In the genomic region with DNA sequence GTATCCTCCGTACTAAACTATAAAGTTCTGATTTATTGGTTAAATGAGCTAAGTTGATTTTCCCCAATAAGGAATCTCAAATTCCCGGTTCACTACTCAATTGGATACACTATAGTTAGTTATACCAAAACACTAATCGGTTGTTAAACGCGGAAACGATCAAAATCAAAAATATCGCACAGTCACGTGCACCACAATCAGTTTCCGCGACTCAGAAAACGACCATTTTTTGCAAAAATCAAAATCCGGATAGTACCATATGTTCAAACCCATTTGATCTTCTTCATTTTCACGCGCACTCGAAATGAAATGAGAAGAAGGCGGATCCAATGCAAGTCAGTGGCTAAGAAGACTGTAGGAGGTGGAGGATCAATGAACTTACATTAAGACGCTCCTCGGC, we compare ENCODE assay signal across 5 worm cellular contexts.
A peak's percentile ranks its signal among the peaks of the same experiment; 100 is the strongest.
TF ChIP-seq lines count a peak whose summit lies in the region.

No protein-coding gene starts in this region.

TF ChIP-seq in whole organism, L1 larva, 84 proteins besides CTCF, POLR2A, EP300 and RAD21:
- peak; percentile 88 for TF ChIP-seq nhr-20 (tag; optimal IDR thresholded peaks at IDR 0.05; lab: Kevin White, UChicago)
- peak in 1 of 2 experiments; percentile 32 for TF ChIP-seq lin-35 (GFP tag; optimal IDR thresholded peaks at IDR 0.05; lab: Kevin White, UChicago)
- no peak for TF ChIP-seq ztf-11 (tag; optimal IDR thresholded peaks at IDR 0.05; lab: Kevin White, UChicago)
- TF ChIP-seq ceh-82 (tag; optimal IDR thresholded peaks at IDR 0.05; lab: Kevin White, UChicago): no peak
- no peak for TF ChIP-seq egl-27 (tag; optimal IDR thresholded peaks at IDR 0.05; lab: Kevin White, UChicago)
- no peak for TF ChIP-seq mab-9 (GFP tag; IDR thresholded peaks at IDR 0.05; lab: Robert Waterston, UW)
- peak in 1 of 2 experiments; percentile 48 for TF ChIP-seq mdl-1 (tag; optimal IDR thresholded peaks at IDR 0.05; lab: Kevin White, UChicago)
- TF ChIP-seq egl-13 (tag; optimal IDR thresholded peaks at IDR 0.05; lab: Kevin White, UChicago): no peak
- no peak for TF ChIP-seq nhr-84 (tag; optimal IDR thresholded peaks at IDR 0.05; lab: Kevin White, UChicago)
- TF ChIP-seq elt-3 (tag; optimal IDR thresholded peaks at IDR 0.05; lab: Kevin White, UChicago): peak in 2 of 6 experiments; percentile 42 to 86
- TF ChIP-seq tbx-2 (tag; optimal IDR thresholded peaks at IDR 0.05; lab: Kevin White, UChicago): peak; percentile 47
- peak; percentile 79 for TF ChIP-seq blmp-1 (tag; optimal IDR thresholded peaks at IDR 0.05; lab: Kevin White, UChicago)
- TF ChIP-seq unc-130 (tag; optimal IDR thresholded peaks at IDR 0.05; lab: Kevin White, UChicago): peak; percentile 37
- TF ChIP-seq nhr-19 (GFP tag; conservative IDR thresholded peaks at IDR 0.05; lab: Robert Waterston, UW): peak; percentile 51
- TF ChIP-seq snu-23 (GFP tag; optimal IDR thresholded peaks at IDR 0.05; lab: Kevin White, UChicago): peak; percentile 46
- TF ChIP-seq nhr-71 (tag; optimal IDR thresholded peaks at IDR 0.05; lab: Kevin White, UChicago): no peak

TF ChIP-seq in whole organism, L2 larva, 48 proteins besides CTCF, POLR2A, EP300 and RAD21:
- no peak for TF ChIP-seq mdl-1 (tag; optimal IDR thresholded peaks at IDR 0.05; lab: Kevin White, UChicago)
- peak; percentile 21 for TF ChIP-seq nhr-21 (tag; optimal IDR thresholded peaks at IDR 0.05; lab: Kevin White, UChicago)
- TF ChIP-seq nhr-129 (tag; optimal IDR thresholded peaks at IDR 0.05; lab: Kevin White, UChicago): peak; percentile 13
- no peak for TF ChIP-seq ztf-11 (tag; optimal IDR thresholded peaks at IDR 0.05; lab: Kevin White, UChicago)
- TF ChIP-seq sma-9 (GFP tag; optimal IDR thresholded peaks at IDR 0.05; lab: Kevin White, UChicago): peak; percentile 55
- TF ChIP-seq sma-9 (tag; optimal IDR thresholded peaks at IDR 0.05; lab: Kevin White, UChicago): no peak
- no peak for TF ChIP-seq nhr-10 (tag; optimal IDR thresholded peaks at IDR 0.05; lab: Kevin White, UChicago)
- no peak for TF ChIP-seq ztf-4 (tag; optimal IDR thresholded peaks at IDR 0.05; lab: Kevin White, UChicago)
- no peak for TF ChIP-seq ceh-16 (tag; optimal IDR thresholded peaks at IDR 0.05; lab: Kevin White, UChicago)
- TF ChIP-seq lin-13 (GFP tag; optimal IDR thresholded peaks at IDR 0.05; lab: Kevin White, UChicago): no peak
- no peak for TF ChIP-seq crh-2 (tag; optimal IDR thresholded peaks at IDR 0.05; lab: Kevin White, UChicago)

TF ChIP-seq in whole organism, L3 larva, 47 proteins besides CTCF, POLR2A, EP300 and RAD21:
- no peak for TF ChIP-seq lin-15B (tag; optimal IDR thresholded peaks at IDR 0.05; lab: Kevin White, UChicago)
- TF ChIP-seq ama-1 (optimal IDR thresholded peaks at IDR 0.05; lab: Kevin White, UChicago): peak; percentile 30
- TF ChIP-seq nhr-43 (tag; optimal IDR thresholded peaks at IDR 0.05; lab: Kevin White, UChicago; ENCODE audit: poor library complexity, severe bottlenecking): peak; percentile 45

TF ChIP-seq in whole organism, L4 larva, 104 proteins besides CTCF, POLR2A, EP300 and RAD21:
- TF ChIP-seq mdt-29 (GFP tag; IDR thresholded peaks at IDR 0.05; lab: Robert Waterston, UW): no peak
- TF ChIP-seq saeg-2 (GFP tag; IDR thresholded peaks at IDR 0.05; lab: Robert Waterston, UW): no peak
- TF ChIP-seq Y75B8A.6 (GFP tag; IDR thresholded peaks at IDR 0.05; lab: Robert Waterston, UW): no peak
- no peak for TF ChIP-seq zip-11 (GFP tag; IDR thresholded peaks at IDR 0.05; lab: Robert Waterston, UW)
- no peak for TF ChIP-seq spr-1 (tag; optimal IDR thresholded peaks at IDR 0.05; lab: Kevin White, UChicago)
- peak; percentile 31 for TF ChIP-seq hlh-11 (tag; optimal IDR thresholded peaks at IDR 0.05; lab: Kevin White, UChicago)
- TF ChIP-seq snpc-1.2 (GFP tag; IDR thresholded peaks at IDR 0.05; lab: Robert Waterston, UW): no peak
- TF ChIP-seq ceh-62 (tag; optimal IDR thresholded peaks at IDR 0.05; lab: Kevin White, UChicago): no peak
- TF ChIP-seq php-3 (GFP tag; IDR thresholded peaks at IDR 0.05; lab: Robert Waterston, UW): no peak
- TF ChIP-seq nhr-28 (tag; optimal IDR thresholded peaks at IDR 0.05; lab: Kevin White, UChicago): peak; percentile 59
- TF ChIP-seq arid-1 (GFP tag; conservative IDR thresholded peaks at IDR 0.05; lab: Robert Waterston, UW): no peak
- TF ChIP-seq mep-1 (tag; optimal IDR thresholded peaks at IDR 0.05; lab: Kevin White, UChicago): no peak
- TF ChIP-seq hlh-30 (tag; optimal IDR thresholded peaks at IDR 0.05; lab: Kevin White, UChicago; ENCODE audit: insufficient read depth): peak; percentile 30
- TF ChIP-seq zfp-2 (tag; optimal IDR thresholded peaks at IDR 0.05; lab: Kevin White, UChicago): no peak
- no peak for TF ChIP-seq rbr-2 (tag; optimal IDR thresholded peaks at IDR 0.05; lab: Kevin White, UChicago)
- no peak for TF ChIP-seq daf-19 (GFP tag; conservative IDR thresholded peaks at IDR 0.05; lab: Robert Waterston, UW)
- no peak for TF ChIP-seq dmd-8 (GFP tag; IDR thresholded peaks at IDR 0.05; lab: Robert Waterston, UW)
- no peak for TF ChIP-seq lin-13 (GFP tag; optimal IDR thresholded peaks at IDR 0.05; lab: Kevin White, UChicago)
- peak in 1 of 2 experiments; percentile 66 for TF ChIP-seq mdl-1 (tag; optimal IDR thresholded peaks at IDR 0.05; lab: Kevin White, UChicago)

TF ChIP-seq in whole organism, young adult, 124 proteins besides CTCF, POLR2A, EP300 and RAD21:
- TF ChIP-seq akir-1 (GFP tag; optimal IDR thresholded peaks at IDR 0.05; lab: Kevin White, UChicago): no peak
- TF ChIP-seq mel-28 (tag; optimal IDR thresholded peaks at IDR 0.05; lab: Kevin White, UChicago; ENCODE audit: borderline replicate concordance): no peak
- TF ChIP-seq lin-26 (GFP tag; IDR thresholded peaks at IDR 0.05; lab: Robert Waterston, UW): 0 out of 2 replicates have a peak, but pooled peaks have one; percentile 22
